Worm (Caenorhabditis elegans) whole organism, L3 larva: ENCODE measurements around the gene ipla-1.

ENCODE experiments used
- ceh-82 ChIP-seq: fragments of 150-350 bp; optimal IDR thresholded peaks from 2 replicates; lab custom pipeline; 2014; ENCODE audit warnings: missing biosample characterization, missing genetic modification characterization
- egl-27 ChIP-seq: sonication (generic microtip); optimal IDR thresholded peaks from 4 replicates; lab custom pipeline; 2017; ENCODE audit warnings: missing biosample characterization, missing genetic modification reagents, missing genetic modification characterization
- fkh-10 ChIP-seq: sonication (generic microtip); optimal IDR thresholded peaks from 2 replicates; lab custom pipeline; 2017; ENCODE audit warnings: missing biosample characterization, missing genetic modification reagents, missing genetic modification characterization
- mdl-1 ChIP-seq: fragments of 150-350 bp; optimal IDR thresholded peaks from 2 replicates; lab custom pipeline; 2014; ENCODE audit warnings: missing biosample characterization, missing genetic modification characterization
- nfya-1 ChIP-seq: sonication (generic microtip); optimal IDR thresholded peaks from 2 replicates; lab custom pipeline; 2017; ENCODE audit warnings: missing genetic modification characterization, mild to moderate bottlenecking, missing compliant biosample characterization, antibody characterized with exemption, moderate library complexity; ENCODE audit not compliant: insufficient read depth
- nhr-11 ChIP-seq: fragments of 150-350 bp; optimal IDR thresholded peaks from 2 replicates; lab custom pipeline; 2014; ENCODE audit warnings: missing biosample characterization, missing genetic modification characterization
- nhr-237 ChIP-seq: fragments of 150-350 bp; optimal IDR thresholded peaks from 2 replicates; lab custom pipeline; 2014; ENCODE audit warnings: missing biosample characterization, missing genetic modification characterization
- nhr-28 ChIP-seq: fragments of 150-350 bp; optimal IDR thresholded peaks from 2 replicates; lab custom pipeline; 2014; ENCODE audit warnings: missing biosample characterization, missing genetic modification characterization
- nhr-43 ChIP-seq: sonication (generic microtip); optimal IDR thresholded peaks from 2 replicates; lab custom pipeline; 2016; ENCODE audit warnings: mild to moderate bottlenecking, missing genetic modification characterization, missing compliant biosample characterization; ENCODE audit not compliant: poor library complexity, severe bottlenecking
- pha-4 ChIP-seq: fragments of 150-350 bp; optimal IDR thresholded peaks from 2 replicates; lab custom pipeline; 2014; ENCODE audit warnings: missing biosample characterization, missing genetic modification reagents, missing genetic modification characterization
- snpc-4 ChIP-seq: fragments of 150-350 bp; optimal IDR thresholded peaks from 2 replicates; lab custom pipeline; 2014; ENCODE audit warnings: missing biosample characterization, missing genetic modification characterization
- unc-39 ChIP-seq: sonication (generic microtip); optimal IDR thresholded peaks from 4 replicates; lab custom pipeline; 2017; ENCODE audit warnings: missing biosample characterization, missing genetic modification characterization
- ztf-4 ChIP-seq: fragments of 150-350 bp; optimal IDR thresholded peaks from 2 replicates; lab custom pipeline; 2014; ENCODE audit warnings: missing biosample characterization, missing genetic modification characterization

DNA sequence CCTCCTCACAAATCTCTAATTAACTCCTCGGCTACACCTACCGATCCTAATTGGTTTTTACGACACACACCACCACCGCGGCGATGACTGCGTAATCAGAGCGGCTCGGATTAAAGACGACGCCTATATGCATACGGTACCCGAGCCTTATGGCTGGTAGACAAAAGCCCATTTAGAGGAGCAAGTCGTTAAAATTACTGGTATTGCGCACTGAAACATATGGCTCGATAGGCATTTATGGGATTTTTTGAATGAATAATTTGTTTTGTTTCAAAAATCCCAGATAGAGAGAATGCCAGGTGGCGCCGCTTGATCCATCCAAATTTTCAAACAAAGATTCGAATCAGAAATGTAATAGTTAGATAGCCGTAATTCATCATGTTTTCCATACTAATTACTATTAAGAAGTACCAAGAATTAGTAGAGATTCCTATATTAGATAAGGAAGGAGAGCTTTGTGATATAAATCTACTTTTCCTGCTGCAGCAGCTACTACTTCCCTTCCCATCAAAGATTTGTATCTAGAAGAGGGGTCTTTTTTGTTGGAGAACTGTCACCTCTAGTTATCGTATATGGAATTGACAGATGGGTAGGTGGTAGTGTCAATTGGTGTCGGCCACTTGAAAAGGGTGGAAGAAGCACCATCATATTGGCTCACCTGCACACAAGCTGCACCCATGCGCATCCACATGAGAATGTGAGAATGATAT, 17.8 kb downstream of the ipla-1 start:
- TF ChIP-seq nfya-1 (tag; lab: Kevin White, UChicago) (no peak), nhr-237 (tag; lab: Kevin White, UChicago) (no peak), ceh-82 (tag; lab: Kevin White, UChicago) (no peak), nhr-43 (no peak), unc-39 (tag; lab: Kevin White, UChicago) (no peak), egl-27 (tag; lab: Kevin White, UChicago) (no peak), fkh-10 (GFP tag; lab: Kevin White, UChicago) (no peak), mdl-1 (tag; lab: Kevin White, UChicago) (no peak), snpc-4 (no peak), nhr-28 (tag; lab: Kevin White, UChicago) (no peak), pha-4 (tag; lab: Kevin White, UChicago) (no peak), nhr-11 (tag; lab: Kevin White, UChicago) (no peak), ztf-4 (tag; lab: Kevin White, UChicago) (no peak)
